Fruit fly (Drosophila melanogaster): Measurements from ENCODE around the gene CG1958.

dm6 chrX:7255153-7255552 is 11.6 kb upstream of the CG1958 start:
- TF ChIP-seq ttk (optimal IDR thresholded peaks at IDR 0.05) (no peak), h (optimal IDR thresholded peaks at IDR 0.05) (no peak), insv (optimal IDR thresholded peaks at IDR 0.05) (no peak)

All from Kc167 (cell line).